Fruit fly (Drosophila melanogaster): ENCODE data around the gene CG9593.

Gene CG9593

dm6 chr3R:15775242-15775641 is 26.8 kb upstream of the CG9593 start, which contains the start of gene CG45207:
Gene CG45207, minus strand, starts transcription at chr3R:15775342.
- TF ChIP-seq dsf (GFP tag; optimal IDR thresholded peaks at IDR 0.05; ENCODE audit: borderline replicate concordance) (no peak), Dfd (GFP tag; optimal IDR thresholded peaks at IDR 0.05) (no peak), CrebA (GFP tag; optimal IDR thresholded peaks at IDR 0.05; ENCODE audit: borderline replicate concordance) (no peak), Jra (GFP tag; optimal IDR thresholded peaks at IDR 0.05) (no peak), OdsH (GFP tag; optimal IDR thresholded peaks at IDR 0.05) (no peak), jim (GFP tag; optimal IDR thresholded peaks at IDR 0.05) (no peak), foxo (GFP tag; optimal IDR thresholded peaks at IDR 0.05) (no peak), Sp1 (GFP tag; optimal IDR thresholded peaks at IDR 0.05) (no peak)

dm6 chr3R:15779505-15779904 is 22.6 kb upstream of the CG9593 start, which contains the start of gene CG5614:
Gene CG5614, plus strand, starts transcription at chr3R:15779805.
- TF ChIP-seq ey (GFP tag; optimal IDR thresholded peaks at IDR 0.05) (no peak), dl (GFP tag; optimal IDR thresholded peaks at IDR 0.05; ENCODE audit: insufficient read depth in 1 of 2, partially characterized antibody in 2 of 2) (no peak), dmrt93B (GFP tag; optimal IDR thresholded peaks at IDR 0.05) (no peak), sage (GFP tag; optimal IDR thresholded peaks at IDR 0.05) (no peak), CG32264 (GFP tag; optimal IDR thresholded peaks at IDR 0.05) (no peak), pan (optimal IDR thresholded peaks at IDR 0.05) (no peak)

dm6 chr3R:15784298-15784697 is 17.8 kb upstream of the CG9593 start:
- TF ChIP-seq OdsH (GFP tag; optimal IDR thresholded peaks at IDR 0.05) (no peak), GATAd (GFP tag; optimal IDR thresholded peaks at IDR 0.05) (no peak), sv (GFP tag; optimal IDR thresholded peaks at IDR 0.05) (no peak), Sp1 (GFP tag; optimal IDR thresholded peaks at IDR 0.05) (no peak)

- TF ChIP-seq ey (GFP tag; optimal IDR thresholded peaks at IDR 0.05), result no peak
- TF ChIP-seq Jra (GFP tag; optimal IDR thresholded peaks at IDR 0.05), result no peak
- no peak for TF ChIP-seq rgr (GFP tag; optimal IDR thresholded peaks at IDR 0.05)
- TF ChIP-seq psq (GFP tag; optimal IDR thresholded peaks at IDR 0.05), result no peak
- no peak for TF ChIP-seq dsf (GFP tag; optimal IDR thresholded peaks at IDR 0.05; ENCODE audit: borderline replicate concordance)
- no peak for TF ChIP-seq Abd-B (GFP tag; optimal IDR thresholded peaks at IDR 0.05)
- no peak for TF ChIP-seq Hr83 (GFP tag; optimal IDR thresholded peaks at IDR 0.05; ENCODE audit: poor library complexity, severe bottlenecking)
Observed at dm6 chr3R:15786538-15786937, 15.5 kb upstream of the CG9593 start, which contains the start of gene CG9590. Gene CG9590, plus strand, starts transcription at chr3R:15786703.

dm6 chr3R:15788221-15788620 is 13.9 kb upstream of the CG9593 start, which contains the start of gene Uros2:
Gene Uros2, plus strand, starts transcription at chr3R:15788521.
- no peak for TF ChIP-seq br (GFP tag; optimal IDR thresholded peaks at IDR 0.05)
- TF ChIP-seq sage (GFP tag; optimal IDR thresholded peaks at IDR 0.05), result no peak
- TF ChIP-seq lola (GFP tag; optimal IDR thresholded peaks at IDR 0.05), result no peak
- no peak for TF ChIP-seq usp (GFP tag; optimal IDR thresholded peaks at IDR 0.05)
- no peak for TF ChIP-seq HLH106 (tag; optimal IDR thresholded peaks at IDR 0.05)
- TF ChIP-seq Dfd (GFP tag; optimal IDR thresholded peaks at IDR 0.05), result no peak
- no peak for TF ChIP-seq pan (optimal IDR thresholded peaks at IDR 0.05)
- no peak for TF ChIP-seq h (GFP tag; optimal IDR thresholded peaks at IDR 0.05)
- no peak for TF ChIP-seq psq (GFP tag; optimal IDR thresholded peaks at IDR 0.05)
- TF ChIP-seq Vsx2 (GFP tag; optimal IDR thresholded peaks at IDR 0.05; ENCODE audit: partially characterized antibody), result no peak
- no peak for TF ChIP-seq sv (GFP tag; optimal IDR thresholded peaks at IDR 0.05)
- no peak for TF ChIP-seq CrebA (GFP tag; optimal IDR thresholded peaks at IDR 0.05; ENCODE audit: borderline replicate concordance)
- TF ChIP-seq Sp1 (GFP tag; optimal IDR thresholded peaks at IDR 0.05), result no peak
- no peak for TF ChIP-seq Rel (GFP tag; optimal IDR thresholded peaks at IDR 0.05)
- no peak for TF ChIP-seq Rel (tag; optimal IDR thresholded peaks at IDR 0.05)

dm6 chr3R:15792427-15792826 is 9.6 kb upstream of the CG9593 start, which contains the start of gene Acyp2:
Gene Acyp2, plus strand, starts transcription at chr3R:15792688.
- TF ChIP-seq Hnf4 (GFP tag; optimal IDR thresholded peaks at IDR 0.05), result peak; percentile 69
- TF ChIP-seq jim (GFP tag; optimal IDR thresholded peaks at IDR 0.05), result peak; percentile 44
- TF ChIP-seq sage (GFP tag; optimal IDR thresholded peaks at IDR 0.05), result no peak
- TF ChIP-seq rgr (GFP tag; optimal IDR thresholded peaks at IDR 0.05), result peak; percentile 14
- TF ChIP-seq h (GFP tag; optimal IDR thresholded peaks at IDR 0.05), result no peak
- TF ChIP-seq pan (optimal IDR thresholded peaks at IDR 0.05), result no peak
- TF ChIP-seq Myc (optimal IDR thresholded peaks at IDR 0.05), result no peak
- TF ChIP-seq br (GFP tag; optimal IDR thresholded peaks at IDR 0.05), result no peak
- TF ChIP-seq dsf (GFP tag; optimal IDR thresholded peaks at IDR 0.05; ENCODE audit: borderline replicate concordance), result no peak
- TF ChIP-seq HLH106 (tag; optimal IDR thresholded peaks at IDR 0.05), result peak; percentile 26
- TF ChIP-seq Rel (GFP tag; optimal IDR thresholded peaks at IDR 0.05), result no peak
- TF ChIP-seq Rel (tag; optimal IDR thresholded peaks at IDR 0.05), result no peak
- TF ChIP-seq OdsH (GFP tag; optimal IDR thresholded peaks at IDR 0.05), result no peak
- TF ChIP-seq Dfd (GFP tag; optimal IDR thresholded peaks at IDR 0.05), result no peak
- no peak for TF ChIP-seq GATAd (GFP tag; optimal IDR thresholded peaks at IDR 0.05)
- no peak for TF ChIP-seq dl (GFP tag; optimal IDR thresholded peaks at IDR 0.05; ENCODE audit: insufficient read depth in 1 of 2, partially characterized antibody in 2 of 2)
- TF ChIP-seq Hr83 (GFP tag; optimal IDR thresholded peaks at IDR 0.05; ENCODE audit: poor library complexity, severe bottlenecking), result peak; percentile 86
- TF ChIP-seq Jra (GFP tag; optimal IDR thresholded peaks at IDR 0.05), result peak; percentile 62
- TF ChIP-seq psq (GFP tag; optimal IDR thresholded peaks at IDR 0.05), result no peak
- no peak for TF ChIP-seq Hr78 (GFP tag; optimal IDR thresholded peaks at IDR 0.05)
- no peak for TF ChIP-seq Abd-B (GFP tag; optimal IDR thresholded peaks at IDR 0.05)
- no peak for TF ChIP-seq Dif (GFP tag; optimal IDR thresholded peaks at IDR 0.05; ENCODE audit: partially characterized antibody)
- no peak for TF ChIP-seq lola (GFP tag; optimal IDR thresholded peaks at IDR 0.05)
- TF ChIP-seq Mio (GFP tag; optimal IDR thresholded peaks at IDR 0.05), result no peak
- peak; percentile 8 for TF ChIP-seq CG9705 (GFP tag; optimal IDR thresholded peaks at IDR 0.05)
- TF ChIP-seq N (GFP tag; optimal IDR thresholded peaks at IDR 0.05), result no peak
- no peak for TF ChIP-seq usp (GFP tag; optimal IDR thresholded peaks at IDR 0.05)
- no peak for TF ChIP-seq CrebA (GFP tag; optimal IDR thresholded peaks at IDR 0.05; ENCODE audit: borderline replicate concordance)
- TF ChIP-seq foxo (GFP tag; optimal IDR thresholded peaks at IDR 0.05), result peak in 1 of 2 experiments; percentile 53
- no peak for TF ChIP-seq Vsx2 (GFP tag; optimal IDR thresholded peaks at IDR 0.05; ENCODE audit: partially characterized antibody)
- peak; percentile 48 for TF ChIP-seq sv (GFP tag; optimal IDR thresholded peaks at IDR 0.05)

All from whole organism, wandering third instar larva.